Fruit fly (Drosophila melanogaster): Measurements from ENCODE around the gene eca.

dm6 chr3R:9710886-9711285, 25.6 kb upstream of the eca start, which contains the start of the genes trbd and dmt:
- TF ChIP-seq CG15336 (GFP tag; IDR thresholded peaks at IDR 0.05), result no peak
- TF ChIP-seq Hr39 (GFP tag; optimal IDR thresholded peaks at IDR 0.05), result no peak
- no peak for TF ChIP-seq cyc (GFP tag; optimal IDR thresholded peaks at IDR 0.05)
- TF ChIP-seq topi (GFP tag; optimal IDR thresholded peaks at IDR 0.05), result no peak
- TF ChIP-seq CG8119 (GFP tag; IDR thresholded peaks at IDR 0.05), result no peak
- no peak for TF ChIP-seq Gug (GFP tag; IDR thresholded peaks at IDR 0.05)
- TF ChIP-seq Ets96B (tag; optimal IDR thresholded peaks at IDR 0.05), result no peak
- no peak for TF ChIP-seq achi (GFP tag; optimal IDR thresholded peaks at IDR 0.05)
- TF ChIP-seq spab (GFP tag; optimal IDR thresholded peaks at IDR 0.05), result no peak
- no peak for TF ChIP-seq Sox102F (GFP tag; optimal IDR thresholded peaks at IDR 0.05)

All from whole organism, prepupa.